Fruit fly (Drosophila melanogaster): ENCODE data around the gene CG11816.

- no peak for TF ChIP-seq Ets98B (GFP tag; IDR thresholded peaks at IDR 0.05)
- TF ChIP-seq fd96Ca (GFP tag; IDR thresholded peaks at IDR 0.05) = no peak
- TF ChIP-seq D1 (tag; optimal IDR thresholded peaks at IDR 0.05) = no peak
- no peak for TF ChIP-seq rn (GFP tag; IDR thresholded peaks at IDR 0.05)
- TF ChIP-seq Pif1B (GFP tag; optimal IDR thresholded peaks at IDR 0.05) = no peak
- TF ChIP-seq CG34367 (tag; optimal IDR thresholded peaks at IDR 0.05) = no peak
- no peak for TF ChIP-seq CG12605 (GFP tag; IDR thresholded peaks at IDR 0.05)
- TF ChIP-seq CG17806 (tag; optimal IDR thresholded peaks at IDR 0.05) = no peak
- TF ChIP-seq CG15710 (tag; optimal IDR thresholded peaks at IDR 0.05) = no peak
- TF ChIP-seq CG32121 (GFP tag; IDR thresholded peaks at IDR 0.05) = peak; percentile 23; the same call in 1 of the 2 replicates
- no peak for TF ChIP-seq EcR (GFP tag; optimal IDR thresholded peaks at IDR 0.05)
Observed at dm6 chrX:13602071-13602858, 46.7 kb upstream of the CG11816 start, which contains the start of gene up.

Measured in whole organism, pupa.